Fruit fly (Drosophila melanogaster): Measurements from ENCODE around the gene CG13248.

DNA sequence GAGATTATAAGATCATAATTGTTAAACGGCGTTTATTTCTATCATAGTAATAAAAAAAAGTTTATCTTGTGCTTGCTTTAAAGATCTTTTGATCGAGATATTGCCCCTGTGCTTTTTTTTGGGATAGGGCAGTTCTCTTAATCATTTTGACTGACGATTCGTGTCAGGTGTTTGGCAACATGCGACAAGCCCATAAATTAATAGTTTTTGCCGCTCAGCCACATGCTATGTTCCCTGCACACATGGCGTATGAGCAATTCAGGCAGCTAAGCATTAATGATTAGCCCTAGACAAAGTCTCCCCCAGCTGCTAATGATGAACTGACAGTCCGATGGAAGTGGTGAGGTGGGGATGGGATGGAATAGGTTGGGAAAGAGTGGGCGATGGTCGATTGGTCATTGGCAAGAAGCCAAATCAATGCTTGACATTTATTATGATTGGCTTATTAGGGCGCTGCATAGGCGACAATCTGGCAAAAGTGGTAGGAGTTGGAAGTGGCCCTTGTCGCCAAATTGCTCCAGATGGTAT, 30.6 kb upstream of the CG13248 start:
- TF ChIP-seq Ets98B (GFP tag; IDR thresholded peaks at IDR 0.05) (no peak), EcR (GFP tag; optimal IDR thresholded peaks at IDR 0.05) (no peak), gl (tag; optimal IDR thresholded peaks at IDR 0.05) (no peak), CG13204 (GFP tag; optimal IDR thresholded peaks at IDR 0.05) (no peak), D1 (tag; optimal IDR thresholded peaks at IDR 0.05) (no peak), CG8301 (tag; optimal IDR thresholded peaks at IDR 0.05) (no peak), CG34367 (tag; optimal IDR thresholded peaks at IDR 0.05) (no peak), CG10348 (GFP tag; IDR thresholded peaks at IDR 0.05) (no peak), Pif1B (GFP tag; optimal IDR thresholded peaks at IDR 0.05) (no peak)

Data from whole organism, pupa.